Fruit fly (Drosophila melanogaster) whole organism, embryonic: ENCODE data around the gene Sik2.

Experiments
- ATbp ChIP-seq: fragments of 200-800 bp; sonication (Bioruptor generic); optimal IDR thresholded peaks from 2 replicates; lab custom pipeline; 2017; ENCODE audit warnings: missing biosample characterization, mild to moderate bottlenecking, missing genetic modification characterization, missing genetic modification reagents
- B-H2 ChIP-seq: fragments of 200-800 bp; sonication (Bioruptor generic); optimal IDR thresholded peaks from 2 replicates; lab custom pipeline; 2018; ENCODE audit warnings: missing biosample characterization, mild to moderate bottlenecking, missing genetic modification characterization
- CG10321 ChIP-seq: fragments of 200-800 bp; sonication (Bioruptor generic); IDR thresholded peaks from 2 replicates; pipeline ENCODE4 v1.3.6; 2022; ENCODE audit warnings: missing biosample characterization, missing genetic modification characterization
- CG10565 ChIP-seq: fragments of 200-800 bp; sonication (Bioruptor generic); optimal IDR thresholded peaks from 3 replicates; lab custom pipeline; 2016; ENCODE audit warnings: missing biosample characterization, mild to moderate bottlenecking, missing genetic modification characterization
- CG12155 ChIP-seq: fragments of 200-800 bp; sonication (Bioruptor generic); optimal IDR thresholded peaks from 3 replicates; lab custom pipeline; 2016; ENCODE audit warnings: missing biosample characterization, missing genetic modification characterization
- CG12236 ChIP-seq: fragments of 200-800 bp; sonication (Bioruptor generic); optimal IDR thresholded peaks from 2 replicates; lab custom pipeline; 2016; ENCODE audit warnings: missing biosample characterization, missing genetic modification characterization
- CG13287 ChIP-seq: fragments of 200-800 bp; sonication (Bioruptor generic); IDR thresholded peaks from 2 replicates; pipeline ENCODE4 v1.3.6; 2022; ENCODE audit warnings: missing biosample characterization, missing genetic modification characterization; ENCODE audit not compliant: partially characterized antibody
- CG1602 ChIP-seq: fragments of 200-800 bp; sonication (Bioruptor generic); optimal IDR thresholded peaks from 3 replicates; lab custom pipeline; 2016; ENCODE audit warnings: missing biosample characterization, missing genetic modification characterization
- CG16813 ChIP-seq: fragments of 200-800 bp; sonication (Bioruptor generic); IDR thresholded peaks from 3 replicates; pipeline ENCODE4 v1.3.6; 2022; ENCODE audit warnings: missing biosample characterization, missing genetic modification characterization; ENCODE audit not compliant: partially characterized antibody
- CG18476 ChIP-seq: fragments of 200-800 bp; sonication (Bioruptor generic); optimal IDR thresholded peaks from 2 replicates; lab custom pipeline; 2016; ENCODE audit warnings: missing biosample characterization, mild to moderate bottlenecking, missing genetic modification characterization
- CG18764 ChIP-seq: fragments of 200-800 bp; sonication (Bioruptor generic); optimal IDR thresholded peaks from 3 replicates; lab custom pipeline; 2016; ENCODE audit warnings: missing biosample characterization, missing genetic modification characterization
- CG30431 ChIP-seq: fragments of 200-800 bp; sonication (Bioruptor generic); optimal IDR thresholded peaks from 2 replicates; lab custom pipeline; 2017; ENCODE audit warnings: missing biosample characterization, missing genetic modification characterization
- CG31388 ChIP-seq: fragments of 200-800 bp; sonication (Bioruptor generic); optimal IDR thresholded peaks from 2 replicates; lab custom pipeline; 2016; ENCODE audit warnings: missing biosample characterization, missing genetic modification characterization
- CG3407 ChIP-seq: fragments of 200-800 bp; sonication (Bioruptor generic); optimal IDR thresholded peaks from 2 replicates; lab custom pipeline; 2018; ENCODE audit warnings: missing biosample characterization, mild to moderate bottlenecking, missing genetic modification characterization
- CG34376 ChIP-seq: fragments of 200-800 bp; sonication (Bioruptor generic); optimal IDR thresholded peaks from 2 replicates; lab custom pipeline; 2018; ENCODE audit warnings: missing biosample characterization, mild to moderate bottlenecking, missing genetic modification characterization
- CG7357 ChIP-seq: fragments of 200-800 bp; sonication (Bioruptor generic); IDR thresholded peaks from 3 replicates; pipeline ENCODE4 v1.3.6; 2022; ENCODE audit warnings: missing biosample characterization, missing genetic modification characterization
- CG7786 ChIP-seq: fragments of 200-800 bp; sonication (Bioruptor generic); optimal IDR thresholded peaks from 2 replicates; lab custom pipeline; 2016; ENCODE audit warnings: missing biosample characterization, missing genetic modification characterization
- CG8089 ChIP-seq: fragments of 200-800 bp; sonication (Bioruptor generic); optimal IDR thresholded peaks from 3 replicates; lab custom pipeline; 2016; ENCODE audit warnings: missing biosample characterization, missing genetic modification characterization
- CG8944 ChIP-seq: fragments of 200-800 bp; sonication (Bioruptor generic); optimal IDR thresholded peaks from 3 replicates; lab custom pipeline; 2016; ENCODE audit warnings: missing biosample characterization, missing genetic modification characterization
- CG9609 ChIP-seq: fragments of 200-800 bp; sonication (Bioruptor generic); optimal IDR thresholded peaks from 3 replicates; lab custom pipeline; 2016; ENCODE audit warnings: missing biosample characterization, missing genetic modification characterization
- Chrac-16 ChIP-seq: fragments of 200-800 bp; sonication (Bioruptor generic); optimal IDR thresholded peaks from 3 replicates; lab custom pipeline; 2016; ENCODE audit warnings: missing biosample characterization, missing genetic modification characterization
- Dek ChIP-seq: fragments of 200-800 bp; sonication (Bioruptor generic); optimal IDR thresholded peaks from 3 replicates; lab custom pipeline; 2019; ENCODE audit warnings: missing biosample characterization, mild to moderate bottlenecking, missing genetic modification characterization, moderate library complexity
- Dip2 ChIP-seq: fragments of 200-800 bp; sonication (Bioruptor generic); IDR thresholded peaks from 2 replicates; pipeline ENCODE4 v1.3.6; 2022; ENCODE audit warnings: missing biosample characterization, missing genetic modification characterization
- Fer1 ChIP-seq: fragments of 200-800 bp; sonication (Bioruptor generic); optimal IDR thresholded peaks from 2 replicates; lab custom pipeline; 2017; ENCODE audit warnings: missing biosample characterization, mild to moderate bottlenecking, missing genetic modification characterization
- Meics ChIP-seq: fragments of 200-800 bp; sonication (Bioruptor generic); optimal IDR thresholded peaks from 2 replicates; lab custom pipeline; 2017; ENCODE audit warnings: missing biosample characterization, mild to moderate bottlenecking, missing genetic modification characterization
- Mrtf ChIP-seq: fragments of 200-800 bp; sonication (Bioruptor generic); IDR thresholded peaks from 3 replicates; pipeline ENCODE4 v1.3.6; 2022; ENCODE audit warnings: missing biosample characterization, missing genetic modification characterization
- Nf-YB ChIP-seq: fragments of 200-800 bp; sonication (Bioruptor generic); optimal IDR thresholded peaks from 3 replicates; lab custom pipeline; 2019; ENCODE audit warnings: missing biosample characterization, mild to moderate bottlenecking, missing genetic modification characterization, moderate library complexity
- Nf-YC ChIP-seq: fragments of 200-800 bp; optimal IDR thresholded peaks from 3 replicates; lab custom pipeline; 2019; ENCODE audit warnings: missing biosample characterization, mild to moderate bottlenecking, missing genetic modification characterization, moderate library complexity
- Side ChIP-seq: fragments of 200-800 bp; sonication (Bioruptor generic); optimal IDR thresholded peaks from 2 replicates; lab custom pipeline; 2016; ENCODE audit warnings: missing biosample characterization, missing genetic modification characterization
- Stat92E ChIP-seq, 3 experiments: fragments of >200 bp in 2 of 3; fragments of 200-800 bp in 1 of 3; sonication (Bioruptor generic) in 1 of 3; optimal IDR thresholded peaks; 2 replicates each; lab custom pipeline; 2017 to 2019; ENCODE audit warnings: missing biosample characterization in 3 of 3, missing genetic modification characterization in 3 of 3, mild to moderate bottlenecking in 1 of 3, moderate library complexity in 1 of 3
- abd-A ChIP-seq: fragments of 200-800 bp; sonication (Bioruptor generic); optimal IDR thresholded peaks from 3 replicates; lab custom pipeline; 2019; ENCODE audit warnings: missing biosample characterization, mild to moderate bottlenecking, missing genetic modification characterization, moderate library complexity
- bsh ChIP-seq, 2 experiments: fragments of 200-800 bp; sonication (Bioruptor generic); optimal IDR thresholded peaks; 2 replicates each; lab custom pipeline; 2017 to 2018; ENCODE audit warnings: mild to moderate bottlenecking in 2 of 2, missing biosample characterization in 2 of 2, missing genetic modification characterization in 2 of 2, moderate library complexity in 1 of 2
- cato ChIP-seq: fragments of 200-800 bp; sonication (Bioruptor generic); optimal IDR thresholded peaks from 2 replicates; lab custom pipeline; 2016; ENCODE audit warnings: missing biosample characterization, missing genetic modification characterization, borderline replicate concordance
- crc ChIP-seq: fragments of 200-800 bp; sonication (Bioruptor generic); optimal IDR thresholded peaks from 2 replicates; lab custom pipeline; 2016; ENCODE audit warnings: missing biosample characterization, missing genetic modification characterization
- dati ChIP-seq: fragments of 200-800 bp; sonication (Bioruptor generic); IDR thresholded peaks from 2 replicates; pipeline ENCODE4 v1.3.6; 2022; ENCODE audit warnings: missing biosample characterization, missing genetic modification characterization
- ems ChIP-seq: fragments of 200-800 bp; sonication (Bioruptor generic); optimal IDR thresholded peaks from 3 replicates; lab custom pipeline; 2016; ENCODE audit warnings: missing biosample characterization, missing genetic modification characterization
- gt ChIP-seq: fragments of 200-800 bp; sonication (Bioruptor generic); IDR thresholded peaks from 2 replicates; pipeline ENCODE4 v1.3.6; 2022; ENCODE audit warnings: missing biosample characterization, missing genetic modification characterization
- hbn ChIP-seq: fragments of 200-800 bp; sonication (Bioruptor generic); IDR thresholded peaks from 2 replicates; pipeline ENCODE4 v1.3.6; 2022; ENCODE audit warnings: missing biosample characterization, missing genetic modification characterization; ENCODE audit not compliant: partially characterized antibody
- ind ChIP-seq: fragments of 200-800 bp; sonication (Bioruptor generic); optimal IDR thresholded peaks from 3 replicates; lab custom pipeline; 2016; ENCODE audit warnings: missing biosample characterization, missing genetic modification characterization
- ken ChIP-seq: fragments of 200-800 bp; sonication (Bioruptor generic); IDR thresholded peaks from 3 replicates; pipeline ENCODE4 v1.3.6; 2022; ENCODE audit warnings: missing biosample characterization, missing genetic modification characterization
- klu ChIP-seq: fragments of 200-800 bp; sonication (Bioruptor generic); IDR thresholded peaks from 2 replicates; pipeline ENCODE4 v1.3.6; 2022; ENCODE audit warnings: missing biosample characterization, missing genetic modification characterization
- nerfin-2 ChIP-seq: fragments of 200-800 bp; sonication (Bioruptor generic); IDR thresholded peaks from 2 replicates; pipeline ENCODE4 v1.3.6; 2022; ENCODE audit warnings: missing biosample characterization, missing genetic modification characterization; ENCODE audit not compliant: partially characterized antibody
- oc ChIP-seq: fragments of 200-800 bp; sonication (Bioruptor generic); optimal IDR thresholded peaks from 2 replicates; lab custom pipeline; 2018; ENCODE audit warnings: missing biosample characterization, mild to moderate bottlenecking, missing genetic modification characterization, moderate library complexity
- sima ChIP-seq: fragments of 200-800 bp; sonication (Bioruptor generic); optimal IDR thresholded peaks from 2 replicates; lab custom pipeline; 2016; ENCODE audit warnings: missing biosample characterization, missing genetic modification characterization
- slou ChIP-seq: fragments of 200-800 bp; sonication (Bioruptor generic); optimal IDR thresholded peaks from 3 replicates; lab custom pipeline; 2016; ENCODE audit warnings: missing biosample characterization, missing genetic modification characterization
- so ChIP-seq: fragments of 200-800 bp; sonication (Bioruptor generic); IDR thresholded peaks from 3 replicates; pipeline ENCODE4 v1.3.6; 2022; ENCODE audit warnings: missing biosample characterization, missing genetic modification characterization
- ttk ChIP-seq: fragments of 200-800 bp; sonication (Bioruptor generic); IDR thresholded peaks from 2 replicates; pipeline ENCODE4 v2.1.2; 2022; ENCODE audit warnings: missing biosample characterization, missing genetic modification characterization
- usp ChIP-seq: fragments of >200 bp; optimal IDR thresholded peaks from 2 replicates; lab custom pipeline; 2017; ENCODE audit warnings: missing biosample characterization, missing genetic modification characterization
- yki ChIP-seq: fragments of >200 bp; optimal IDR thresholded peaks from 3 replicates; lab custom pipeline; 2018
- zen2 ChIP-seq: fragments of 200-800 bp; sonication (Bioruptor generic); IDR thresholded peaks from 3 replicates; pipeline ENCODE4 v1.3.6; 2022; ENCODE audit warnings: missing biosample characterization, missing genetic modification characterization; ENCODE audit not compliant: partially characterized antibody

Gene Sik2

dm6 chrX:2083678-2084162, 22.0 kb upstream of the Sik2 start (continued):
- TF ChIP-seq abd-A (tag; lab: Kevin White, UChicago) = no peak
- TF ChIP-seq Dip2 (GFP tag; lab: Robert Waterston, UW) = peak; percentile 18; the same call in 1 of the 2 replicates
- TF ChIP-seq Nf-YC (tag; lab: Kevin White, UChicago) = peak; percentile 37
- peak; percentile 74 for TF ChIP-seq ems (GFP tag; lab: Kevin White, UChicago)
- peak; percentile 87 for TF ChIP-seq CG8944 (GFP tag; lab: Kevin White, UChicago)
- no peak for TF ChIP-seq usp (GFP tag; lab: Kevin White, UChicago)
- TF ChIP-seq dati (GFP tag; lab: Robert Waterston, UW) = peak; percentile 62
- TF ChIP-seq ATbp = peak; percentile 84
- TF ChIP-seq bsh (GFP tag; optimal IDR thresholded peaks at IDR 0.05; lab: Kevin White, UChicago) = peak; percentile 83 to 88
- peak; percentile 45 for TF ChIP-seq CG18476
- TF ChIP-seq crc (GFP tag; lab: Kevin White, UChicago) = peak; percentile 62
- peak; percentile 92 for TF ChIP-seq yki (lab: Kevin White, UChicago)
- TF ChIP-seq nerfin-2 (GFP tag; lab: Robert Waterston, UW) = no peak
- peak; percentile 77 for TF ChIP-seq CG30431

DNA sequence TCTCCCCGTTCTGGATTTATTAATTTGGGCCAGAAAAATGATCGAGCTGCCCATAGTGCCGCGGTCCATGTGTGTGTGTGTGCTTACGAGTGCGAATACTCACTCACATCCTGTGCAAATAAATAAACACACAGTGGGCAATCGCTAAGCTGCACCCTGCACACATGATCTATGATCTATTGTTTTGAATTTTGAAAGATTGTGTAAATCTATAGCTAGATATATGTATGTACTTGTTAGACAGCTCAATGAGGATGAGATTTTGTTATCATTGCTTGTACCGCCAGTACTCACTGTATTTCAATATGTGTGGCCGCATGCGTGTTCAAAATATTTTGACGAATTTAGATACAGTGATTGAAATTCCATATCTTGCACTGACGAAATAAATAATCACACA, 21.4 kb upstream of the Sik2 start:
- TF ChIP-seq Dek (tag; lab: Kevin White, UChicago) (peak; percentile 52), CG18764 (no peak), CG8944 (GFP tag; lab: Kevin White, UChicago) (peak; percentile 29), CG7786 (GFP tag; lab: Kevin White, UChicago) (peak; percentile 72), CG10321 (GFP tag; lab: Robert Waterston, UW) (peak; percentile 42; the same call in 1 of the 2 replicates), CG31388 (GFP tag; lab: Kevin White, UChicago) (no peak), CG13287 (GFP tag; lab: Robert Waterston, UW) (no peak), CG12236 (GFP tag; lab: Kevin White, UChicago) (no peak), Fer1 (GFP tag; lab: Kevin White, UChicago) (peak; percentile 39), ttk (GFP tag; lab: Robert Waterston, UW) (no peak), hbn (GFP tag; lab: Robert Waterston, UW) (no peak), cato (GFP tag; lab: Kevin White, UChicago) (no peak), CG34376 (GFP tag; lab: Kevin White, UChicago) (no peak), Side (GFP tag; lab: Kevin White, UChicago) (no peak), oc (tag; lab: Kevin White, UChicago) (no peak), CG16813 (GFP tag; lab: Robert Waterston, UW) (no peak), CG8089 (GFP tag; lab: Kevin White, UChicago) (no peak), Mrtf (GFP tag; lab: Robert Waterston, UW) (peak; percentile 54; the same call in 1 of the 3 replicates), sima (GFP tag; lab: Kevin White, UChicago) (no peak), Chrac-16 (GFP tag; lab: Kevin White, UChicago) (peak; percentile 48), CG9609 (GFP tag; lab: Kevin White, UChicago) (peak; percentile 39), Nf-YB (GFP tag; lab: Kevin White, UChicago) (no peak), CG3407 (GFP tag; lab: Kevin White, UChicago) (no peak), CG7357 (GFP tag; lab: Robert Waterston, UW) (peak; percentile 56; the same call in 2 of the 3 replicates), CG12155 (peak; percentile 63), CG10565 (GFP tag; lab: Kevin White, UChicago) (no peak), zen2 (GFP tag; lab: Robert Waterston, UW) (no peak), so (peak; percentile 72; the same call in 2 of the 3 replicates), ken (no peak), ind (GFP tag; lab: Kevin White, UChicago) (peak; percentile 67), B-H2 (GFP tag; lab: Kevin White, UChicago) (peak; percentile 37), slou (GFP tag; lab: Kevin White, UChicago) (no peak), Stat92E (GFP tag; optimal IDR thresholded peaks at IDR 0.05; lab: Kevin White, UChicago) (no peak), klu (GFP tag; lab: Robert Waterston, UW) (peak; percentile 54), gt (GFP tag; lab: Robert Waterston, UW) (no peak), Meics (GFP tag; lab: Kevin White, UChicago) (peak; percentile 65), CG1602 (GFP tag; lab: Kevin White, UChicago) (no peak)
